Fruit fly (Drosophila melanogaster): Measurements from ENCODE around the gene CG11722.

The CG11722 gene

DNA sequence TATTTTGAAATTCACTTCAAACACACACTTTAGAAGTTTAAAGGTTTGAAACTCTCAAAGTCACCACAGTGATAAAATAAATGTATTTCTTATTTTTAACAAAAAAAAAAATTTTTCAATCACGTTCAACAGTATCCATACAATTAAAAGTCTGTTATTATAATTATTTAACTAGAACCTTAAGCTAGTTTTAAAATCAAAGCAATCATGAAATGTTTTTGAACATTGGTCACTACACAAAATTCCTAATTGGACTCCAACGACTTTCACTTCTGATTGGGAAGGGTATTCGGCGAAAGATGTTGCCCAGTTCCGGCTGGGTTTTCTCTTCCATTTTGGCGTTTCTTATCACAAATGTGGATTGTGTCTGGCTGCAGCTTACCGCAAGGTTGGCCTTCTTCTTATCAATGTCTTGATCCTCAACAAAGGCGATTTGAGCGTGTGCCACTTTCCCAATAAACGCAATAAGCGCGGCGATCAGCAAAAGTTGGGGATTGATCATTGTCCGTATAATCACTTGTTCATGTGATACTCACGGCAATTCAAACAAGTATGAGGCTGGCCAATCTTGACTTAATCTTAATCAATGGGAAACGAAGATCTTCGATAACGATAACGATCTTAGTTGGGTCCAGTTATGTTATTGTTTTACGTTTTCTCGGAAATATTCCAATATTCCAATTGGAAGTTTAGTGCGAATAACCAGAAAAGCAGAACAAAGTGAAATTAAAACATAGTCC, 2.9 kb upstream of the CG11722 start:
- TF ChIP-seq psq (GFP tag; optimal IDR thresholded peaks at IDR 0.05) (peak; percentile 55), fru (GFP tag; optimal IDR thresholded peaks at IDR 0.05) (peak; percentile 69), foxo (GFP tag; optimal IDR thresholded peaks at IDR 0.05) (peak in 1 of 2 experiments; percentile 73), Hr83 (GFP tag; optimal IDR thresholded peaks at IDR 0.05; ENCODE audit: poor library complexity, severe bottlenecking) (no peak), Vsx2 (GFP tag; optimal IDR thresholded peaks at IDR 0.05; ENCODE audit: partially characterized antibody) (no peak), GATAd (GFP tag; optimal IDR thresholded peaks at IDR 0.05) (no peak), br (GFP tag; optimal IDR thresholded peaks at IDR 0.05) (peak; percentile 76), woc (GFP tag; optimal IDR thresholded peaks at IDR 0.05) (peak; percentile 69), Jra (GFP tag; optimal IDR thresholded peaks at IDR 0.05) (no peak), h (GFP tag; optimal IDR thresholded peaks at IDR 0.05) (peak; percentile 75), HLH106 (tag; optimal IDR thresholded peaks at IDR 0.05) (peak; percentile 69), rgr (GFP tag; optimal IDR thresholded peaks at IDR 0.05) (peak; percentile 68), Dif (GFP tag; optimal IDR thresholded peaks at IDR 0.05; ENCODE audit: partially characterized antibody) (no peak), CG9705 (GFP tag; optimal IDR thresholded peaks at IDR 0.05) (peak; percentile 43), Abd-B (GFP tag; optimal IDR thresholded peaks at IDR 0.05) (no peak), dmrt93B (GFP tag; optimal IDR thresholded peaks at IDR 0.05) (no peak), ey (GFP tag; optimal IDR thresholded peaks at IDR 0.05) (peak; percentile 63), Mio (GFP tag; optimal IDR thresholded peaks at IDR 0.05) (no peak), Hnf4 (GFP tag; optimal IDR thresholded peaks at IDR 0.05) (peak; percentile 42), Sp1 (GFP tag; optimal IDR thresholded peaks at IDR 0.05) (peak; percentile 76), brk (GFP tag; optimal IDR thresholded peaks at IDR 0.05) (no peak), lola (GFP tag; optimal IDR thresholded peaks at IDR 0.05) (no peak), jim (GFP tag; optimal IDR thresholded peaks at IDR 0.05) (no peak), Myc (optimal IDR thresholded peaks at IDR 0.05) (no peak), usp (GFP tag; optimal IDR thresholded peaks at IDR 0.05) (no peak), sv (GFP tag; optimal IDR thresholded peaks at IDR 0.05) (peak; percentile 6), Rel (GFP tag; optimal IDR thresholded peaks at IDR 0.05) (no peak), Rel (tag; optimal IDR thresholded peaks at IDR 0.05) (no peak), N (GFP tag; optimal IDR thresholded peaks at IDR 0.05) (no peak), OdsH (GFP tag; optimal IDR thresholded peaks at IDR 0.05) (peak; percentile 74), Hr78 (GFP tag; optimal IDR thresholded peaks at IDR 0.05) (no peak), dl (GFP tag; optimal IDR thresholded peaks at IDR 0.05; ENCODE audit: insufficient read depth in 1 of 2, partially characterized antibody in 2 of 2) (no peak)

DNA sequence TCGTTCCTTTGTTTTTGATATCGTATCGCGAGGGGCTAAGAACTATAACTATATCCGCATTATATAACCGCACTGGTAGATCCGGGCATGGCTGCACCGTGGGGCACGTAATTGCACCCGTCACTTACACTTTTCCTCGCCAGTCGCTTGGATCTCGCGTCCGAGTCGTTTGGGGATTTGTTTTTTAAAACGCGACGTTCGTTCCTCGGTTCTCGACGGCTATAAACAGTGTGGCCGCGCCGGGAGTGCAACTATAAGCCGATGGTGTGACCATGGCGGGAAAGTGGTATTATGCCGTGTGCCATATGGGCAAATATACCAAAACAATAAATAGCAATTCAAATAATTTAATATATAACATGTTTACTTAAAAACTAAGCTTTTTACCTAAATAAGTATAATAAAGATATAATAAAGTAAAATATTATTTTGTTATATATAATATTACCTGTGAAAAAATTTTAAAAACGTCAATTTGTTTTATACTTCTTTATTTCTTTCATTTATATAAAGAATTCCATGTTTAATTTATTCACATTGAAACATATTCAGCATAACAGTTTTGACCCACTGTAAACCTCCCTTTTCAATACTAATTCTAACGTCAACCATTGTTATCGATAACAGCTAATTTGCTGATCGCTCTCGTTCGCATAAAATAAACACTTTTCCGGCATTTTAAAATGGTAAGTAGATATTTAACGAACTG, 2.5 kb downstream of the CG11722 start, which contains the start of the genes Mical and CG3909:
TSS of gene Mical (minus strand) at position 232 of the 709 bp plus-strand sequence.
TSS of gene CG3909 (plus strand) at position 607 of the 709 bp plus-strand sequence.
- TF ChIP-seq sv (GFP tag; optimal IDR thresholded peaks at IDR 0.05) (peak; percentile 36), fru (GFP tag; optimal IDR thresholded peaks at IDR 0.05) (peak; percentile 67), N (GFP tag; optimal IDR thresholded peaks at IDR 0.05) (no peak), brk (GFP tag; optimal IDR thresholded peaks at IDR 0.05) (no peak), Rel (GFP tag; optimal IDR thresholded peaks at IDR 0.05) (no peak), Rel (tag; optimal IDR thresholded peaks at IDR 0.05) (peak; percentile 77), br (GFP tag; optimal IDR thresholded peaks at IDR 0.05) (peak; percentile 15), OdsH (GFP tag; optimal IDR thresholded peaks at IDR 0.05) (peak; percentile 68), h (GFP tag; optimal IDR thresholded peaks at IDR 0.05) (peak; percentile 71), sage (GFP tag; optimal IDR thresholded peaks at IDR 0.05) (peak; percentile 15), rgr (GFP tag; optimal IDR thresholded peaks at IDR 0.05) (peak; percentile 69), Hr83 (GFP tag; optimal IDR thresholded peaks at IDR 0.05; ENCODE audit: poor library complexity, severe bottlenecking) (peak; percentile 51), psq (GFP tag; optimal IDR thresholded peaks at IDR 0.05) (peak; percentile 74), pan (optimal IDR thresholded peaks at IDR 0.05) (no peak), Jra (GFP tag; optimal IDR thresholded peaks at IDR 0.05) (peak; percentile 16), Hnf4 (GFP tag; optimal IDR thresholded peaks at IDR 0.05) (peak; percentile 82), Dif (GFP tag; optimal IDR thresholded peaks at IDR 0.05; ENCODE audit: partially characterized antibody) (peak; percentile 59), CG9705 (GFP tag; optimal IDR thresholded peaks at IDR 0.05) (peak; percentile 49), CrebA (GFP tag; optimal IDR thresholded peaks at IDR 0.05; ENCODE audit: borderline replicate concordance) (no peak), CG32264 (GFP tag; optimal IDR thresholded peaks at IDR 0.05) (no peak), HLH106 (tag; optimal IDR thresholded peaks at IDR 0.05) (peak; percentile 89), Sp1 (GFP tag; optimal IDR thresholded peaks at IDR 0.05) (peak; percentile 86), ey (GFP tag; optimal IDR thresholded peaks at IDR 0.05) (peak; percentile 52), dsf (GFP tag; optimal IDR thresholded peaks at IDR 0.05; ENCODE audit: borderline replicate concordance) (peak; percentile 65), Mio (GFP tag; optimal IDR thresholded peaks at IDR 0.05) (no peak), foxo (GFP tag; optimal IDR thresholded peaks at IDR 0.05) (peak in 1 of 2 experiments; percentile 87), jim (GFP tag; optimal IDR thresholded peaks at IDR 0.05) (peak; percentile 25), woc (GFP tag; optimal IDR thresholded peaks at IDR 0.05) (peak; percentile 60), Vsx2 (GFP tag; optimal IDR thresholded peaks at IDR 0.05; ENCODE audit: partially characterized antibody) (peak; percentile 94)
